Worm (Caenorhabditis elegans) whole organism, L2 larva: ENCODE results near the gene C12D5.10.

Source experiments
- R02D3.7 ChIP-seq: fragments of 150-350 bp; optimal IDR thresholded peaks from 2 replicates; lab custom pipeline; 2014; ENCODE audit warnings: missing biosample characterization, missing genetic modification characterization
- ceh-16 ChIP-seq: fragments of 150-350 bp; optimal IDR thresholded peaks from 2 replicates; lab custom pipeline; 2014; ENCODE audit warnings: missing biosample characterization, missing genetic modification characterization
- crh-2 ChIP-seq: sonication (generic microtip); optimal IDR thresholded peaks from 2 replicates; lab custom pipeline; 2017; ENCODE audit warnings: missing biosample characterization, missing genetic modification characterization
- elt-3 ChIP-seq: sonication (generic microtip); optimal IDR thresholded peaks from 2 replicates; lab custom pipeline; 2017; ENCODE audit warnings: missing biosample characterization, missing genetic modification characterization
- fos-1 ChIP-seq: fragments of 150-350 bp; optimal IDR thresholded peaks from 2 replicates; lab custom pipeline; 2014; ENCODE audit warnings: missing biosample characterization, missing genetic modification characterization
- lin-13 ChIP-seq: fragments of 150-350 bp; optimal IDR thresholded peaks from 2 replicates; lab custom pipeline; 2014; ENCODE audit warnings: missing biosample characterization, missing genetic modification reagents, missing genetic modification characterization
- lin-39 ChIP-seq: fragments of 150-350 bp; optimal IDR thresholded peaks from 2 replicates; lab custom pipeline; 2014; ENCODE audit warnings: missing biosample characterization, missing genetic modification reagents, missing genetic modification characterization
- lsy-2 ChIP-seq, 2 experiments: fragments of 150-350 bp in 1 of 2; sonication (generic microtip) in 1 of 2; optimal IDR thresholded peaks; 2 replicates each; lab custom pipeline; 2014 to 2017; ENCODE audit warnings: missing biosample characterization in 2 of 2, missing genetic modification characterization in 2 of 2
- nhr-21 ChIP-seq: fragments of 150-350 bp; optimal IDR thresholded peaks from 2 replicates; lab custom pipeline; 2014; ENCODE audit warnings: missing biosample characterization, missing genetic modification characterization
- nhr-77 ChIP-seq: fragments of 150-350 bp; optimal IDR thresholded peaks from 2 replicates; lab custom pipeline; 2014; ENCODE audit warnings: missing biosample characterization, missing genetic modification characterization
- sma-3 ChIP-seq: sonication (generic microtip); optimal IDR thresholded peaks from 2 replicates; lab custom pipeline; 2016; ENCODE audit warnings: missing genetic modification reagents, missing genetic modification characterization, missing compliant biosample characterization
- sma-9 ChIP-seq, 2 experiments: fragments of 150-350 bp in 1 of 2; sonication (generic microtip) in 1 of 2; optimal IDR thresholded peaks; 2 replicates each; lab custom pipeline; 2014 to 2016; ENCODE audit warnings: missing genetic modification characterization in 2 of 2, mild to moderate bottlenecking in 1 of 2, missing biosample characterization in 1 of 2, missing compliant biosample characterization in 1 of 2, missing genetic modification reagents in 1 of 2, moderate library complexity in 1 of 2
- unc-39 ChIP-seq: fragments of 150-350 bp; optimal IDR thresholded peaks from 2 replicates; lab custom pipeline; 2014; ENCODE audit warnings: missing biosample characterization, missing genetic modification characterization
- zag-1 ChIP-seq: fragments of 150-350 bp; optimal IDR thresholded peaks from 2 replicates; lab custom pipeline; 2014; ENCODE audit warnings: missing biosample characterization, missing genetic modification characterization

- TF ChIP-seq R02D3.7 (tag; lab: Kevin White, UChicago) (no peak), fos-1 (tag; lab: Kevin White, UChicago) (no peak), lin-39 (tag; lab: Kevin White, UChicago) (no peak), sma-3 (GFP tag; lab: Kevin White, UChicago) (no peak), nhr-21 (no peak), unc-39 (tag; lab: Kevin White, UChicago) (no peak), ceh-16 (no peak), lsy-2 (tag; optimal IDR thresholded peaks at IDR 0.05; lab: Kevin White, UChicago) (no peak), zag-1 (tag; lab: Kevin White, UChicago) (no peak), sma-9 (GFP tag; optimal IDR thresholded peaks at IDR 0.05; lab: Kevin White, UChicago) (no peak), sma-9 (tag; optimal IDR thresholded peaks at IDR 0.05; lab: Kevin White, UChicago) (no peak), crh-2 (tag; lab: Kevin White, UChicago) (no peak), lin-13 (GFP tag; lab: Kevin White, UChicago) (no peak), elt-3 (no peak), nhr-77 (no peak)
Observed at ce11 chrV:7653567-7653966, 39.7 kb downstream of the C12D5.10 start, which contains the start of gene srh-200.
